Comparison of ENCODE assay signal across 1 fruit fly cellular context in the genomic region with DNA sequence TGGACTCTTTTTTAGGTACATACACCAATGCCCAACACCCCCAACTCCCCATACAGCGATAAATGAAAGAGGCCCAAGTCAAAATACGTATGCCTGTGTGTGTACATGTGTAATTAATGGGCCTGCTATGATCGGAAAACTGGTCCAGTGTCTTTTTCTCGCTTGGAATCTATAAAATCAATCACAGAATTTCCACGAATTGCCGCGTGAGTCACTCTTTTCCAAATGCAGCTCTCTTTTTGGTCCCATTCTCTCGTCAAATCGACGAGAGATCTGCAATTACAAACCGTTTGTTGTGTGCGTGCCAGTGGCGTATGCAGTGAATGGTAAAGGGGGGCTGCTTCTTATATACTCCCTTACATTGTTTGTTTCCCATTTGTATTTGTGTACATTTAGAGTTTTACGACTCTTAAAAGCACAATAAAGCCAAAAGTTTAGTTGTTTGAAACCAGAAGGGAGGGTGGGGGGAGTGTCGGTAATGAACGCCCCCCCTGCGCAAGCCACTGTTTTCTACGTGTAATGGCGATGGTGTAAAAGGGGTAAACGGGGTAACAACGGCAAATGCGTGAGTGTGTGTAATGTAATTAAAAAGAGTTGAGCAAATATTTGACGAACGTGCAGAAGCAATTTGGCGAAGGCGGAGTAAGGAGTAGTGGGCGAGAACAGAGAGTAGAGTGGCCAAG.
TF ChIP-seq lines count a peak whose summit lies in the region.

No protein-coding gene starts in this region.

TF ChIP-seq in whole organism, embryonic, 481 proteins besides CTCF, POLR2A, EP300 and RAD21 (continued from another document and continues in another):
- peak; percentile 86 for TF ChIP-seq C15 (GFP tag; IDR thresholded peaks at IDR 0.05; lab: Robert Waterston, UW)
- peak; percentile 84 for TF ChIP-seq sens-2 (GFP tag; IDR thresholded peaks at IDR 0.05; lab: Robert Waterston, UW)
- TF ChIP-seq bab2 (GFP tag; optimal IDR thresholded peaks at IDR 0.05; lab: Kevin White, UChicago): peak; percentile 97
- peak; percentile 58 for TF ChIP-seq luna (GFP tag; optimal IDR thresholded peaks at IDR 0.05; lab: Kevin White, UChicago)
- TF ChIP-seq fru (optimal IDR thresholded peaks at IDR 0.05; lab: Kevin White, UChicago): no peak
- peak; percentile 74 for TF ChIP-seq Ets97D (GFP tag; optimal IDR thresholded peaks at IDR 0.05; lab: Kevin White, UChicago)
- TF ChIP-seq CG10431 (GFP tag; optimal IDR thresholded peaks at IDR 0.05; lab: Kevin White, UChicago): peak; percentile 65
- peak; percentile 78 for TF ChIP-seq pros (GFP tag; optimal IDR thresholded peaks at IDR 0.05; lab: Kevin White, UChicago)
- TF ChIP-seq dpn (GFP tag; optimal IDR thresholded peaks at IDR 0.05; lab: Kevin White, UChicago): peak; percentile 93 to 94
- peak; percentile 81 for TF ChIP-seq salm (tag; optimal IDR thresholded peaks at IDR 0.05; lab: Kevin White, UChicago)
- no peak for TF ChIP-seq hbn (GFP tag; IDR thresholded peaks at IDR 0.05; lab: Robert Waterston, UW; ENCODE audit: partially characterized antibody)
- TF ChIP-seq otp (GFP tag; IDR thresholded peaks at IDR 0.05; lab: Robert Waterston, UW): peak; percentile 95
- TF ChIP-seq sr (GFP tag; IDR thresholded peaks at IDR 0.05; lab: Robert Waterston, UW): peak; percentile 85
- TF ChIP-seq Nf-YA (GFP tag; IDR thresholded peaks at IDR 0.05; lab: Robert Waterston, UW): peak; percentile 88
- TF ChIP-seq tx (GFP tag; optimal IDR thresholded peaks at IDR 0.05; lab: Kevin White, UChicago): peak; percentile 93
- TF ChIP-seq CG11560 (tag; IDR thresholded peaks at IDR 0.05; lab: Robert Waterston, UW): peak; percentile 86
- peak; percentile 74 for TF ChIP-seq tup (GFP tag; optimal IDR thresholded peaks at IDR 0.05; lab: Kevin White, UChicago)
- TF ChIP-seq CG7271 (tag; optimal IDR thresholded peaks at IDR 0.05; lab: Kevin White, UChicago): peak; percentile 41
- no peak for TF ChIP-seq cad (GFP tag; optimal IDR thresholded peaks at IDR 0.05; lab: Kevin White, UChicago)
- peak; percentile 73 for TF ChIP-seq Dip3 (GFP tag; optimal IDR thresholded peaks at IDR 0.05; lab: Kevin White, UChicago)
- TF ChIP-seq CG15514 (GFP tag; optimal IDR thresholded peaks at IDR 0.05; lab: Kevin White, UChicago): peak; percentile 78
- TF ChIP-seq ftz-f1 (GFP tag; optimal IDR thresholded peaks at IDR 0.05; lab: Kevin White, UChicago): peak; percentile 56
- peak; percentile 80 for TF ChIP-seq sim (GFP tag; IDR thresholded peaks at IDR 0.05; lab: Robert Waterston, UW)
- TF ChIP-seq Hmr (GFP tag; optimal IDR thresholded peaks at IDR 0.05; lab: Kevin White, UChicago): peak; percentile 90
- peak; percentile 93 for TF ChIP-seq CG4820 (GFP tag; optimal IDR thresholded peaks at IDR 0.05; lab: Kevin White, UChicago)
- peak; percentile 68 for TF ChIP-seq CG4360 (GFP tag; IDR thresholded peaks at IDR 0.05; lab: Robert Waterston, UW)
- peak; percentile 81 for TF ChIP-seq dan (GFP tag; IDR thresholded peaks at IDR 0.05; lab: Robert Waterston, UW)
- TF ChIP-seq HLH54F (GFP tag; optimal IDR thresholded peaks at IDR 0.05; lab: Kevin White, UChicago): peak; percentile 94
- peak; percentile 93 for TF ChIP-seq lilli (GFP tag; optimal IDR thresholded peaks at IDR 0.05; lab: Kevin White, UChicago)
- TF ChIP-seq nau (GFP tag; optimal IDR thresholded peaks at IDR 0.05; lab: Kevin White, UChicago): peak; percentile 90
- TF ChIP-seq sob (GFP tag; IDR thresholded peaks at IDR 0.05; lab: Robert Waterston, UW): peak; percentile 93
- peak; percentile 92 for TF ChIP-seq org-1 (GFP tag; optimal IDR thresholded peaks at IDR 0.05; lab: Kevin White, UChicago)
- TF ChIP-seq toy (GFP tag; IDR thresholded peaks at IDR 0.05; lab: Robert Waterston, UW): peak; percentile 59; the same call in 1 of the 2 replicates
- TF ChIP-seq dysf (GFP tag; IDR thresholded peaks at IDR 0.05; lab: Robert Waterston, UW): peak; percentile 97
- peak; percentile 79 for TF ChIP-seq CG17186 (GFP tag; optimal IDR thresholded peaks at IDR 0.05; lab: Kevin White, UChicago)
- peak; percentile 80 for TF ChIP-seq CG10147 (GFP tag; optimal IDR thresholded peaks at IDR 0.05; lab: Kevin White, UChicago)
- peak; percentile 93 for TF ChIP-seq seq (GFP tag; IDR thresholded peaks at IDR 0.05; lab: Robert Waterston, UW)
- peak; percentile 96 for TF ChIP-seq dmrt99B (tag; optimal IDR thresholded peaks at IDR 0.05; lab: Kevin White, UChicago)
- peak; percentile 87 for TF ChIP-seq pho (GFP tag; optimal IDR thresholded peaks at IDR 0.05; lab: Kevin White, UChicago)
- no peak for TF ChIP-seq chinmo (GFP tag; IDR thresholded peaks at IDR 0.05; lab: Robert Waterston, UW; ENCODE audit: partially characterized antibody)
- peak; percentile 84; the same call in 2 of the 3 replicates for TF ChIP-seq Dbx (GFP tag; IDR thresholded peaks at IDR 0.05; lab: Robert Waterston, UW)
- peak; percentile 91 for TF ChIP-seq Fer3 (tag; optimal IDR thresholded peaks at IDR 0.05; lab: Kevin White, UChicago)
- TF ChIP-seq CG2129 (GFP tag; IDR thresholded peaks at IDR 0.05; lab: Robert Waterston, UW; ENCODE audit: partially characterized antibody): no peak
- TF ChIP-seq Side (GFP tag; optimal IDR thresholded peaks at IDR 0.05; lab: Kevin White, UChicago): peak; percentile 94
- peak; percentile 87 for TF ChIP-seq CG4707 (GFP tag; optimal IDR thresholded peaks at IDR 0.05; lab: Kevin White, UChicago)
- peak; percentile 90 for TF ChIP-seq CG15601 (tag; optimal IDR thresholded peaks at IDR 0.05; lab: Kevin White, UChicago)
- TF ChIP-seq CG7987 (GFP tag; optimal IDR thresholded peaks at IDR 0.05; lab: Kevin White, UChicago): peak; percentile 84
- peak; percentile 92 for TF ChIP-seq disco-r (GFP tag; optimal IDR thresholded peaks at IDR 0.05; lab: Kevin White, UChicago)
- peak; percentile 72 for TF ChIP-seq CG34376 (GFP tag; optimal IDR thresholded peaks at IDR 0.05; lab: Kevin White, UChicago)
- TF ChIP-seq CG8924 (tag; optimal IDR thresholded peaks at IDR 0.05; lab: Kevin White, UChicago): peak; percentile 94
- TF ChIP-seq Dll (GFP tag; IDR thresholded peaks at IDR 0.05; lab: Robert Waterston, UW; ENCODE audit: partially characterized antibody): no peak
- peak; percentile 91 for TF ChIP-seq caup (GFP tag; optimal IDR thresholded peaks at IDR 0.05; lab: Kevin White, UChicago; ENCODE audit: severe bottlenecking)
- TF ChIP-seq cato (GFP tag; optimal IDR thresholded peaks at IDR 0.05; lab: Kevin White, UChicago; ENCODE audit: borderline replicate concordance): peak; percentile 88
- TF ChIP-seq CG10959 (GFP tag; IDR thresholded peaks at IDR 0.05; lab: Robert Waterston, UW): peak; percentile 88
- peak; percentile 97 for TF ChIP-seq Antp (GFP tag; optimal IDR thresholded peaks at IDR 0.05; lab: Kevin White, UChicago)
- peak in 1 of 2 experiments; percentile 47 for TF ChIP-seq eve (GFP tag; optimal IDR thresholded peaks at IDR 0.05; lab: Kevin White, UChicago)
- TF ChIP-seq Ssrp (tag; optimal IDR thresholded peaks at IDR 0.05; lab: Kevin White, UChicago): peak; percentile 95
- TF ChIP-seq CG10979 (tag; optimal IDR thresholded peaks at IDR 0.05; lab: Kevin White, UChicago): peak; percentile 93
- TF ChIP-seq CG8281 (tag; optimal IDR thresholded peaks at IDR 0.05; lab: Kevin White, UChicago): peak; percentile 83
- peak; percentile 91 for TF ChIP-seq mam (GFP tag; optimal IDR thresholded peaks at IDR 0.05; lab: Kevin White, UChicago)
- TF ChIP-seq Hey (tag; optimal IDR thresholded peaks at IDR 0.05; lab: Kevin White, UChicago): peak; percentile 72
- TF ChIP-seq CG10274 (GFP tag; optimal IDR thresholded peaks at IDR 0.05; lab: Kevin White, UChicago): peak; percentile 80
- peak; percentile 91 for TF ChIP-seq CG10654 (GFP tag; optimal IDR thresholded peaks at IDR 0.05; lab: Kevin White, UChicago)
- TF ChIP-seq CG18011 (GFP tag; optimal IDR thresholded peaks at IDR 0.05; lab: Kevin White, UChicago): peak; percentile 74
- TF ChIP-seq CG10366 (GFP tag; IDR thresholded peaks at IDR 0.05; lab: Robert Waterston, UW): peak; percentile 95
- peak; percentile 92 for TF ChIP-seq Blimp-1 (GFP tag; optimal IDR thresholded peaks at IDR 0.05; lab: Kevin White, UChicago)
- TF ChIP-seq twi (tag; optimal IDR thresholded peaks at IDR 0.05; lab: Kevin White, UChicago): peak; percentile 84
- TF ChIP-seq CG13894 (tag; optimal IDR thresholded peaks at IDR 0.05; lab: Kevin White, UChicago): peak; percentile 82
- TF ChIP-seq CG17328 (GFP tag; IDR thresholded peaks at IDR 0.05; lab: Robert Waterston, UW): peak; percentile 95
- TF ChIP-seq Xrp1 (GFP tag; IDR thresholded peaks at IDR 0.05; lab: Robert Waterston, UW): peak; percentile 96
- peak; percentile 85 for TF ChIP-seq aop (GFP tag; IDR thresholded peaks at IDR 0.05; lab: Robert Waterston, UW)
- TF ChIP-seq CG4854 (GFP tag; optimal IDR thresholded peaks at IDR 0.05; lab: Kevin White, UChicago): peak; percentile 86
- TF ChIP-seq Xbp1 (GFP tag; optimal IDR thresholded peaks at IDR 0.05; lab: Kevin White, UChicago): peak; percentile 95
- no peak for TF ChIP-seq CG14860 (GFP tag; IDR thresholded peaks at IDR 0.05; lab: Robert Waterston, UW; ENCODE audit: partially characterized antibody)
- peak; percentile 91 for TF ChIP-seq CG11247 (GFP tag; IDR thresholded peaks at IDR 0.05; lab: Robert Waterston, UW)
- TF ChIP-seq CG5953 (GFP tag; IDR thresholded peaks at IDR 0.05; lab: Robert Waterston, UW): peak; percentile 92
- peak; percentile 34 for TF ChIP-seq CG9797 (GFP tag; optimal IDR thresholded peaks at IDR 0.05; lab: Kevin White, UChicago)
- TF ChIP-seq CG17385 (GFP tag; optimal IDR thresholded peaks at IDR 0.05; lab: Kevin White, UChicago): peak; percentile 90
- no peak for TF ChIP-seq Dp (GFP tag; optimal IDR thresholded peaks at IDR 0.05; lab: Kevin White, UChicago)
- TF ChIP-seq psq (GFP tag; optimal IDR thresholded peaks at IDR 0.05; lab: Kevin White, UChicago): peak; percentile 82
- no peak for TF ChIP-seq h (optimal IDR thresholded peaks at IDR 0.05; lab: Kevin White, UChicago)
- TF ChIP-seq yki (optimal IDR thresholded peaks at IDR 0.05; lab: Kevin White, UChicago): no peak
- TF ChIP-seq odd (GFP tag; optimal IDR thresholded peaks at IDR 0.05; lab: Kevin White, UChicago): peak; percentile 89
- peak; percentile 90 for TF ChIP-seq nerfin-1 (tag; optimal IDR thresholded peaks at IDR 0.05; lab: Kevin White, UChicago)
- peak in 1 of 2 experiments; percentile 35 for TF ChIP-seq tll (GFP tag; optimal IDR thresholded peaks at IDR 0.05; lab: Kevin White, UChicago)
- peak; percentile 94 for TF ChIP-seq CG10209 (GFP tag; optimal IDR thresholded peaks at IDR 0.05; lab: Kevin White, UChicago)
- TF ChIP-seq CG6654 (GFP tag; optimal IDR thresholded peaks at IDR 0.05; lab: Kevin White, UChicago): peak; percentile 75
- TF ChIP-seq CG7556 (GFP tag; optimal IDR thresholded peaks at IDR 0.05; lab: Kevin White, UChicago): peak; percentile 90
- TF ChIP-seq sqz (GFP tag; optimal IDR thresholded peaks at IDR 0.05; lab: Kevin White, UChicago): peak; percentile 80
- TF ChIP-seq Nf-YB (GFP tag; optimal IDR thresholded peaks at IDR 0.05; lab: Kevin White, UChicago): peak; percentile 78
- peak; percentile 93 for TF ChIP-seq peb (GFP tag; IDR thresholded peaks at IDR 0.05; lab: Robert Waterston, UW)
- peak; percentile 97 for TF ChIP-seq lmd (GFP tag; IDR thresholded peaks at IDR 0.05; lab: Robert Waterston, UW)
- TF ChIP-seq dati (GFP tag; IDR thresholded peaks at IDR 0.05; lab: Robert Waterston, UW): peak; percentile 85
- peak; percentile 85 for TF ChIP-seq CG10267 (tag; optimal IDR thresholded peaks at IDR 0.05; lab: Kevin White, UChicago)
- TF ChIP-seq CG12104 (GFP tag; optimal IDR thresholded peaks at IDR 0.05; lab: Kevin White, UChicago): peak; percentile 86
- peak; percentile 75 for TF ChIP-seq CG3065 (GFP tag; optimal IDR thresholded peaks at IDR 0.05; lab: Kevin White, UChicago)
- TF ChIP-seq CG8290 (GFP tag; optimal IDR thresholded peaks at IDR 0.05; lab: Kevin White, UChicago): peak; percentile 87
- TF ChIP-seq CG8290 (tag; optimal IDR thresholded peaks at IDR 0.05; lab: Kevin White, UChicago): peak; percentile 79 to 97
- peak; percentile 94 for TF ChIP-seq E2f1 (GFP tag; IDR thresholded peaks at IDR 0.05; lab: Robert Waterston, UW)
- peak; percentile 96 for TF ChIP-seq crol (GFP tag; IDR thresholded peaks at IDR 0.05; lab: Robert Waterston, UW)
- TF ChIP-seq CG9932 (GFP tag; IDR thresholded peaks at IDR 0.05; lab: Robert Waterston, UW): peak; percentile 86
- TF ChIP-seq Hmx (GFP tag; optimal IDR thresholded peaks at IDR 0.05; lab: Kevin White, UChicago): peak; percentile 33
- peak; percentile 94 for TF ChIP-seq phol (tag; optimal IDR thresholded peaks at IDR 0.05; lab: Kevin White, UChicago)
- no peak for TF ChIP-seq Dfd (GFP tag; optimal IDR thresholded peaks at IDR 0.05; lab: Kevin White, UChicago)
- TF ChIP-seq CG18476 (GFP tag; optimal IDR thresholded peaks at IDR 0.05; lab: Kevin White, UChicago): peak; percentile 88
- peak; percentile 95 for TF ChIP-seq CG2712 (tag; optimal IDR thresholded peaks at IDR 0.05; lab: Kevin White, UChicago)
- TF ChIP-seq crc (GFP tag; optimal IDR thresholded peaks at IDR 0.05; lab: Kevin White, UChicago): peak; percentile 90
- peak; percentile 87 for TF ChIP-seq CG4328 (GFP tag; optimal IDR thresholded peaks at IDR 0.05; lab: Kevin White, UChicago)
- TF ChIP-seq Hr3 (GFP tag; optimal IDR thresholded peaks at IDR 0.05; lab: Kevin White, UChicago): peak; percentile 94
- peak; percentile 72; the same call in 1 of the 2 replicates for TF ChIP-seq CG16779 (GFP tag; IDR thresholded peaks at IDR 0.05; lab: Robert Waterston, UW)
- TF ChIP-seq CG5180 (GFP tag; optimal IDR thresholded peaks at IDR 0.05; lab: Kevin White, UChicago): peak; percentile 84
- peak; percentile 60 for TF ChIP-seq Sry-δ (GFP tag; optimal IDR thresholded peaks at IDR 0.05; lab: Kevin White, UChicago)
- TF ChIP-seq Jarid2 (GFP tag; optimal IDR thresholded peaks at IDR 0.05; lab: Kevin White, UChicago): peak; percentile 78
- peak; percentile 96 for TF ChIP-seq Abd-B (GFP tag; optimal IDR thresholded peaks at IDR 0.05; lab: Kevin White, UChicago)
- TF ChIP-seq CG5245 (GFP tag; optimal IDR thresholded peaks at IDR 0.05; lab: Kevin White, UChicago): peak; percentile 94
- TF ChIP-seq Dek (tag; optimal IDR thresholded peaks at IDR 0.05; lab: Kevin White, UChicago): peak; percentile 92
- TF ChIP-seq kah (GFP tag; optimal IDR thresholded peaks at IDR 0.05; lab: Kevin White, UChicago): peak; percentile 82
- TF ChIP-seq CG14667 (GFP tag; IDR thresholded peaks at IDR 0.05; lab: Robert Waterston, UW): peak; percentile 94
- TF ChIP-seq zfh1 (GFP tag; IDR thresholded peaks at IDR 0.05; lab: Robert Waterston, UW): peak; percentile 96
- peak in 1 of 2 experiments; percentile 87 for TF ChIP-seq Eip74EF (GFP tag; optimal IDR thresholded peaks at IDR 0.05; lab: Kevin White, UChicago)
- TF ChIP-seq bbx (GFP tag; IDR thresholded peaks at IDR 0.05; lab: Robert Waterston, UW; ENCODE audit: partially characterized antibody): no peak
- peak; percentile 87 for TF ChIP-seq trh (GFP tag; optimal IDR thresholded peaks at IDR 0.05; lab: Kevin White, UChicago)
